Worm (Caenorhabditis elegans): ENCODE data around the gene ZK218.3.

Gene ZK218.3

ce11 chrV:17075900-17076299, 22.7 kb downstream of the ZK218.3 start, which contains the start of gene str-125:
Gene str-125, minus strand, starts transcription at chrV:17076000.
- TF ChIP-seq R02D3.7 (tag; optimal IDR thresholded peaks at IDR 0.05) (no peak), lin-11 (tag; optimal IDR thresholded peaks at IDR 0.05) (no peak), elt-1 (tag; optimal IDR thresholded peaks at IDR 0.05) (no peak), nhr-21 (tag; optimal IDR thresholded peaks at IDR 0.05) (no peak), unc-39 (tag; optimal IDR thresholded peaks at IDR 0.05) (no peak), ama-1 (optimal IDR thresholded peaks at IDR 0.05) (no peak), nhr-11 (tag; optimal IDR thresholded peaks at IDR 0.05) (no peak)

- TF ChIP-seq Y55F3AM.14 (GFP tag; optimal IDR thresholded peaks at IDR 0.05) = no peak
- TF ChIP-seq mdl-1 (tag; optimal IDR thresholded peaks at IDR 0.05) = no peak
- TF ChIP-seq blmp-1 (tag; optimal IDR thresholded peaks at IDR 0.05; ENCODE audit: insufficient read depth) = no peak
- TF ChIP-seq crh-2 (tag; optimal IDR thresholded peaks at IDR 0.05) = no peak
- TF ChIP-seq mbf-1 (tag; optimal IDR thresholded peaks at IDR 0.05) = no peak
- TF ChIP-seq alr-1 (tag; optimal IDR thresholded peaks at IDR 0.05) = no peak
- no peak for TF ChIP-seq nhr-77 (tag; optimal IDR thresholded peaks at IDR 0.05)
- TF ChIP-seq ztf-1 (GFP tag; conservative IDR thresholded peaks at IDR 0.05) = no peak
- TF ChIP-seq lin-39 (tag; optimal IDR thresholded peaks at IDR 0.05) = no peak
- TF ChIP-seq aly-2 (tag; optimal IDR thresholded peaks at IDR 0.05) = no peak
- TF ChIP-seq nhr-6 (tag; optimal IDR thresholded peaks at IDR 0.05) = no peak
- no peak for TF ChIP-seq R02D3.7 (tag; optimal IDR thresholded peaks at IDR 0.05)
- TF ChIP-seq nhr-21 (tag; optimal IDR thresholded peaks at IDR 0.05) = no peak
- TF ChIP-seq unc-39 (tag; optimal IDR thresholded peaks at IDR 0.05) = no peak
- TF ChIP-seq C34F6.9 (tag; optimal IDR thresholded peaks at IDR 0.05) = no peak
- no peak for TF ChIP-seq nhr-129 (tag; optimal IDR thresholded peaks at IDR 0.05)
- TF ChIP-seq elt-3 (tag; optimal IDR thresholded peaks at IDR 0.05) = no peak
These were observed 27.0 kb downstream of the ZK218.3 start, which contains the start of gene srbc-14 for ce11 chrV:17071578-17071977. Gene srbc-14, minus strand, starts transcription at chrV:17071678.

ce11 chrV:17068839-17069238, 29.7 kb downstream of the ZK218.3 start, which contains the start of gene T05E12.8:
Gene T05E12.8, plus strand, starts transcription at chrV:17069139.
- TF ChIP-seq lsy-2 (tag; optimal IDR thresholded peaks at IDR 0.05) (no peak), nhr-237 (tag; optimal IDR thresholded peaks at IDR 0.05) (no peak), sma-9 (GFP tag; optimal IDR thresholded peaks at IDR 0.05) (no peak), sma-9 (tag; optimal IDR thresholded peaks at IDR 0.05) (no peak), snpc-4 (tag; optimal IDR thresholded peaks at IDR 0.05) (no peak), mab-5 (tag; optimal IDR thresholded peaks at IDR 0.05) (no peak), Y55F3AM.14 (GFP tag; optimal IDR thresholded peaks at IDR 0.05) (no peak), elt-1 (tag; optimal IDR thresholded peaks at IDR 0.05) (no peak), nhr-25 (tag; optimal IDR thresholded peaks at IDR 0.05) (no peak), unc-62 (GFP tag; optimal IDR thresholded peaks at IDR 0.05) (no peak), nhr-10 (tag; optimal IDR thresholded peaks at IDR 0.05) (no peak), nhr-21 (tag; optimal IDR thresholded peaks at IDR 0.05) (no peak), crh-2 (tag; optimal IDR thresholded peaks at IDR 0.05) (no peak), unc-55 (GFP tag; optimal IDR thresholded peaks at IDR 0.05) (no peak), sem-4 (tag; optimal IDR thresholded peaks at IDR 0.05) (no peak)

ce11 chrV:17066634-17067033, 31.9 kb downstream of the ZK218.3 start:
- TF ChIP-seq ceh-16 (tag; optimal IDR thresholded peaks at IDR 0.05) (no peak), aly-2 (tag; optimal IDR thresholded peaks at IDR 0.05) (no peak), nhr-77 (tag; optimal IDR thresholded peaks at IDR 0.05) (no peak)

DNA sequence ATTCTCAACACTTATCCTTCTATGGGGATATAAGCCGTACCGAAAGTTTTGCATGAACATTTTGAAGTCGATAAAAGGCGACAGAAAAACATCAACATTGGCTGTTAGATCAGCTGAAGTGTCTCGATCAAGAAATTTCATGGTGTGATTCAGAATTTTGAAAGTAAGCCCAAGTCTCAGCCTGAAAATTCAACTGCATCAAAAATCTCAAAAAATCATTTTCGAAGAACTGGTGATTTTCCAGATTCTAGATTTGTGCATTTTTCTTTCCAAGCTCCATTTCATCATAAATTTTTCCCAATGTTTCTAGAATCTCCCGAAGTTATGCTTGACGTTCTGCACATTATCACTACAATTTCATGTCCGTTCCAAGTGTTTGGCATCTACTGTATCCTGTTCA, 33.9 kb downstream of the ZK218.3 start, which contains the start of gene srh-255:
TSS of gene srh-255 (plus strand) at position 301 of the 400 bp plus-strand sequence.
- TF ChIP-seq unc-62 (GFP tag; optimal IDR thresholded peaks at IDR 0.05) (no peak), dmd-4 (tag; optimal IDR thresholded peaks at IDR 0.05) (no peak)

DNA sequence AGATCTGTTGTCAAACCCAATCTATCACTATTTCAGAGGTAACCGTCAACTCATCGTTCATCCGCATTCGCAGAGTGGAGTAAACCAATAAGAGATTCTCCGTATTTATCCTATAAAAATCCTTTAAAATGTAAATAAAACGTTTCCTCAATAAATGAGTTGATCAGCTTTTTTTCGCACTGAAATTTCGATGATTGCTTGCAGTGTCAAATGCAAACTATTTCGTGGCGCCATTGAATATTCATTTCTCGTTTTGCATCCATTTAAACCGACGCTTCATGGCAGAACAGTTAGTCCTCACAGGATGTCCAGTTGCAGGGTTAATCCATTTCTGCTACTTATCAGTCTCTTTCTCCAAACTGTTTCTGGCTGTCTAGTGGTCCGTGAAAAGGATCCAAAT, 37.0 kb downstream of the ZK218.3 start, which contains the start of gene F28B1.9:
TSS of gene F28B1.9 (plus strand) at position 301 of the 400 bp plus-strand sequence.
- TF ChIP-seq lin-11 (tag; optimal IDR thresholded peaks at IDR 0.05) (no peak), mdl-1 (tag; optimal IDR thresholded peaks at IDR 0.05) (no peak), zag-1 (tag; optimal IDR thresholded peaks at IDR 0.05) (no peak), lsy-2 (tag; optimal IDR thresholded peaks at IDR 0.05) (no peak), nhr-12 (tag; optimal IDR thresholded peaks at IDR 0.05) (no peak), ceh-16 (tag; optimal IDR thresholded peaks at IDR 0.05) (no peak), aly-2 (tag; optimal IDR thresholded peaks at IDR 0.05) (no peak), mbf-1 (tag; optimal IDR thresholded peaks at IDR 0.05) (no peak), F13H6.1 (tag; optimal IDR thresholded peaks at IDR 0.05) (no peak), sma-3 (GFP tag; optimal IDR thresholded peaks at IDR 0.05) (no peak), Y55F3AM.14 (GFP tag; optimal IDR thresholded peaks at IDR 0.05) (no peak), ama-1 (optimal IDR thresholded peaks at IDR 0.05) (no peak), unc-62 (GFP tag; optimal IDR thresholded peaks at IDR 0.05) (no peak), alr-1 (tag; optimal IDR thresholded peaks at IDR 0.05) (no peak), gmeb-1 (tag; optimal IDR thresholded peaks at IDR 0.05) (no peak), C34F6.9 (tag; optimal IDR thresholded peaks at IDR 0.05) (no peak), R02D3.7 (tag; optimal IDR thresholded peaks at IDR 0.05) (no peak), ceh-82 (tag; optimal IDR thresholded peaks at IDR 0.05) (no peak), snpc-4 (tag; optimal IDR thresholded peaks at IDR 0.05) (no peak)

Data from whole organism, L2 larva.